Worm (Caenorhabditis elegans): Measurements from ENCODE around the gene ptp-5.1.
A peak's percentile ranks its signal among the peaks of the same experiment; 100 is the strongest.

ptp-5.1 gene

DNA sequence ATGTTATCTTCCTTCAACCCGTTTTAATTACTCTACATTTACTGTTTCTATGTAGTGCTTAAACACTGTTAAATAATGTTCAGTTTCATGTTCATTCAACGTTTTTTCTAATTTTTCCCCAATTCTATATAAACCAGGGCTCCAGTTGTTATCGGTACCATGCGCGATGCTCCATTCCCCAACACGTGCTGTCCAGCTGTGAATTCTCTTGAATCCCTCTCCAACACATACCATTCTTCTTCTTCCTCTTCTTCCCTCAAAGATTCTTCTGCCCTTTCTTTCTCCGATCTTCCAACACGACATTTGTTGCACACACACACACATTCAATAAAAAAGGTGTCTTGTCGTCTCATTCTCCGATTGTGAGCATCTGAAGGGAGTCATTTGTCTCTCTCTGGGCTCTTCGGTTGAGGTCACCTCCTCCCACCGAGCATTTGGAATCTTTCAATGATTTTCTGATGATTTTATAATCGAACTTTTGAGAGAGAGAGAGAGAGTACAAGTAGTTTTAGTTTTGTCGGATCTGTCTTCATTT is 5.9 kb downstream of the ptp-5.1 start:
- TF ChIP-seq hlh-8 (tag; optimal IDR thresholded peaks at IDR 0.05) (peak; percentile 95), sox-2 (GFP tag; IDR thresholded peaks at IDR 0.05) (no peak)

DNA sequence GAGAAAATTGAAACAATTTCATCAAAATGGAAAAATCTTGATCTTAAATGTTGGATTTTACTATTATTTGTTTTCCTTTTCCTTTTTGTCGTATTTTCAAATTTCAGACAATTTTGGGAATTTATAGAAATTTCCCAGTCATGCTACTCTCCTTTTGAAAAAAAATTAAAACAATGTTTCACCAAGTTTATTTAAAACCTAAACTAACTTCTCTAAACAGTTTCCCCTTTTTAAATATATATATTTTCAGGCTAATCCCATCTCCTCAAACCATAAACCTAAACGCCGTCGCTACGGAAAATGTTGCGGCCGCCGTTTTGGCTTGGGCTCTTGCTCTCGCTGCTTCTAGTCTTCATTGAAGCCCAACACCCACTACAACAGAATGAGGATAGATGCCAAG is 6.9 kb downstream of the ptp-5.1 start, which contains the start of gene lam-1:
lam-1 (plus strand) TSS at position 301 of the 400 bp plus-strand sequence.
- TF ChIP-seq ceh-45 (GFP tag; IDR thresholded peaks at IDR 0.05) (no peak), ceh-30 (tag; optimal IDR thresholded peaks at IDR 0.05) (no peak), rnt-1 (tag; optimal IDR thresholded peaks at IDR 0.05) (no peak), npax-4 (tag; optimal IDR thresholded peaks at IDR 0.05) (no peak), odd-2 (tag; optimal IDR thresholded peaks at IDR 0.05) (no peak), nhr-232 (tag; optimal IDR thresholded peaks at IDR 0.05) (no peak), C08G9.2 (tag; optimal IDR thresholded peaks at IDR 0.05) (no peak), madf-2 (tag; optimal IDR thresholded peaks at IDR 0.05) (no peak)

- TF ChIP-seq K09A11.1 (tag; optimal IDR thresholded peaks at IDR 0.05; ENCODE audit: insufficient read depth) = no peak
- peak; percentile 33 for TF ChIP-seq ttx-3 (tag; optimal IDR thresholded peaks at IDR 0.05)
- TF ChIP-seq ceh-22 (tag; optimal IDR thresholded peaks at IDR 0.05) = no peak
- peak; percentile 30 for TF ChIP-seq pat-9 (tag; optimal IDR thresholded peaks at IDR 0.05)
- TF ChIP-seq rnt-1 (tag; optimal IDR thresholded peaks at IDR 0.05) = peak; percentile 71
- no peak for TF ChIP-seq fax-1 (tag; optimal IDR thresholded peaks at IDR 0.05)
- no peak for TF ChIP-seq ceh-9 (tag; optimal IDR thresholded peaks at IDR 0.05)
- TF ChIP-seq eyg-1 (tag; optimal IDR thresholded peaks at IDR 0.05) = no peak
- TF ChIP-seq ceh-18 (tag; optimal IDR thresholded peaks at IDR 0.05) = peak; percentile 53
- TF ChIP-seq unc-3 (GFP tag; conservative IDR thresholded peaks at IDR 0.05) = no peak
- TF ChIP-seq unc-3 (tag; optimal IDR thresholded peaks at IDR 0.05) = peak; percentile 8
- TF ChIP-seq pqm-1 (tag; optimal IDR thresholded peaks at IDR 0.05) = no peak
- peak; percentile 28 for TF ChIP-seq elt-2 (tag; optimal IDR thresholded peaks at IDR 0.05)
- no peak for TF ChIP-seq npax-4 (tag; optimal IDR thresholded peaks at IDR 0.05)
- no peak for TF ChIP-seq hlh-15 (tag; optimal IDR thresholded peaks at IDR 0.05)
- TF ChIP-seq zip-5 (tag; optimal IDR thresholded peaks at IDR 0.05) = peak; percentile 12
- TF ChIP-seq lin-11 (tag; optimal IDR thresholded peaks at IDR 0.05) = peak; percentile 26
- no peak for TF ChIP-seq fkh-6 (tag; optimal IDR thresholded peaks at IDR 0.05)
- no peak for TF ChIP-seq pha-4 (tag; optimal IDR thresholded peaks at IDR 0.05)
- no peak for TF ChIP-seq fkh-10 (GFP tag; optimal IDR thresholded peaks at IDR 0.05)
- peak; percentile 3 for TF ChIP-seq ceh-14 (tag; optimal IDR thresholded peaks at IDR 0.05)
- peak; percentile 37 for TF ChIP-seq K02D7.2 (tag; optimal IDR thresholded peaks at IDR 0.05)
- TF ChIP-seq che-1 (tag; optimal IDR thresholded peaks at IDR 0.05) = peak; percentile 37
- TF ChIP-seq ceh-31 (tag; optimal IDR thresholded peaks at IDR 0.05) = peak; percentile 77
- no peak for TF ChIP-seq nhr-11 (tag; optimal IDR thresholded peaks at IDR 0.05)
- no peak for TF ChIP-seq ceh-48 (tag; optimal IDR thresholded peaks at IDR 0.05)
- TF ChIP-seq gmeb-2 (tag; optimal IDR thresholded peaks at IDR 0.05) = no peak
- no peak for TF ChIP-seq pax-1 (tag; optimal IDR thresholded peaks at IDR 0.05)
- peak; percentile 58 for TF ChIP-seq unc-42 (tag; optimal IDR thresholded peaks at IDR 0.05)
- no peak for TF ChIP-seq F13H6.1 (tag; optimal IDR thresholded peaks at IDR 0.05)
- no peak for TF ChIP-seq nhr-232 (tag; optimal IDR thresholded peaks at IDR 0.05)
- TF ChIP-seq pag-3 (tag; optimal IDR thresholded peaks at IDR 0.05; ENCODE audit: borderline replicate concordance) = no peak
- TF ChIP-seq sdc-2 (tag; optimal IDR thresholded peaks at IDR 0.05) = peak; percentile 16
- no peak for TF ChIP-seq ceh-19 (GFP tag; optimal IDR thresholded peaks at IDR 0.05)
- no peak for TF ChIP-seq ahr-1 (tag; optimal IDR thresholded peaks at IDR 0.05)
- TF ChIP-seq C08G9.2 (tag; optimal IDR thresholded peaks at IDR 0.05) = peak; percentile 8
- TF ChIP-seq ceh-24 (tag; optimal IDR thresholded peaks at IDR 0.05) = no peak
- TF ChIP-seq ceh-2 (tag; optimal IDR thresholded peaks at IDR 0.05) = peak; percentile 35
- TF ChIP-seq ztf-16 (tag; optimal IDR thresholded peaks at IDR 0.05) = no peak
- no peak for TF ChIP-seq hlh-6 (tag; optimal IDR thresholded peaks at IDR 0.05)
- TF ChIP-seq dve-1 (tag; optimal IDR thresholded peaks at IDR 0.05) = no peak
- no peak for TF ChIP-seq ceh-6 (GFP tag; optimal IDR thresholded peaks at IDR 0.05)
- TF ChIP-seq unc-55 (GFP tag; optimal IDR thresholded peaks at IDR 0.05) = no peak
- TF ChIP-seq tbx-7 (tag; optimal IDR thresholded peaks at IDR 0.05) = no peak
Measured at ce11 chrIV:5183755-5184166, 17.6 kb downstream of the ptp-5.1 start, which contains the start of gene W03F8.4. TSS of gene W03F8.4 (plus strand) at chrIV:5184123.

Measured in whole organism, late embryonic.